Worm (Caenorhabditis elegans): ENCODE results near the gene F52D2.7.

ce11 chrX:1969575-1969974, 7.2 kb downstream of the F52D2.7 start, which contains the start of gene str-79:
- TF ChIP-seq flh-1 (GFP tag; optimal IDR thresholded peaks at IDR 0.05) = no peak
- no peak for TF ChIP-seq nhr-28 (tag; optimal IDR thresholded peaks at IDR 0.05)
- no peak for TF ChIP-seq unc-62 (GFP tag; optimal IDR thresholded peaks at IDR 0.05)
- TF ChIP-seq ztf-11 (tag; optimal IDR thresholded peaks at IDR 0.05) = no peak
- TF ChIP-seq drap-1 (GFP tag; optimal IDR thresholded peaks at IDR 0.05) = no peak
- TF ChIP-seq pha-4 (tag; optimal IDR thresholded peaks at IDR 0.05) = no peak
